Worm (Caenorhabditis elegans) whole organism, young adult: ENCODE results near the gene sea-2.

ENCODE experiments used
- B0336.3 ChIP-seq: fragments of 200-800 bp; sonication (Bioruptor generic); IDR thresholded peaks from 2 replicates; pipeline ENCODE4 v1.3.6; 2022; ENCODE audit warnings: missing genetic modification characterization, missing compliant biosample characterization
- F22D6.2 ChIP-seq: sonication (generic microtip); optimal IDR thresholded peaks from 2 replicates; lab custom pipeline; 2016; ENCODE audit warnings: mild to moderate bottlenecking, missing genetic modification characterization, missing compliant biosample characterization
- F33H1.4 ChIP-seq: fragments of 200-800 bp; sonication (Bioruptor generic); IDR thresholded peaks from 2 replicates; pipeline ENCODE4 v1.3.6; 2022; ENCODE audit warnings: missing genetic modification reagents, missing genetic modification characterization, missing compliant biosample characterization
- F57A8.1 ChIP-seq: fragments of 200-800 bp; sonication (Bioruptor generic); optimal IDR thresholded peaks from 2 replicates; lab custom pipeline; 2018; ENCODE audit warnings: mild to moderate bottlenecking, missing genetic modification characterization, moderate library complexity, missing compliant biosample characterization
- Y56A3A.18 ChIP-seq: fragments of 200-800 bp; sonication (Bioruptor generic); IDR thresholded peaks from 2 replicates; pipeline ENCODE4 v1.3.6; 2022; ENCODE audit warnings: missing genetic modification reagents, missing genetic modification characterization, missing compliant biosample characterization
- Y79H2A.3 ChIP-seq: fragments of 200-800 bp; sonication (Bioruptor generic); conservative IDR thresholded peaks from 2 replicates; pipeline ENCODE4 v1.3.6; 2022; ENCODE audit warnings: missing genetic modification reagents, missing genetic modification characterization, missing compliant biosample characterization
- ZK185.1 ChIP-seq: sonication (generic microtip); optimal IDR thresholded peaks from 2 replicates; lab custom pipeline; 2016; ENCODE audit warnings: mild to moderate bottlenecking, missing genetic modification characterization, missing compliant biosample characterization; ENCODE audit not compliant: poor library complexity, severe bottlenecking
- athp-1 ChIP-seq: sonication (generic microtip); optimal IDR thresholded peaks from 2 replicates; lab custom pipeline; 2017; ENCODE audit warnings: mild to moderate bottlenecking, missing genetic modification characterization, missing compliant biosample characterization
- attf-5 ChIP-seq: fragments of 200-800 bp; sonication (Bioruptor generic); optimal IDR thresholded peaks from 2 replicates; lab custom pipeline; 2018; ENCODE audit warnings: mild to moderate bottlenecking, missing genetic modification characterization, missing compliant biosample characterization
- cebp-1 ChIP-seq, 2 experiments: fragments of 200-800 bp in 1 of 2; sonication (Bioruptor generic) in 1 of 2; sonication (generic microtip) in 1 of 2; IDR thresholded peaks in 1 of 2; optimal IDR thresholded peaks in 1 of 2; 2 replicates each; pipeline versions ENCODE4 v1.3.6 to Lab custom; 2017 to 2022; ENCODE audit warnings: missing compliant biosample characterization in 2 of 2, missing genetic modification characterization in 2 of 2, mild to moderate bottlenecking in 1 of 2, missing genetic modification reagents in 1 of 2, moderate library complexity in 1 of 2
- egrh-3 ChIP-seq: fragments of 200-800 bp; sonication (Bioruptor generic); IDR thresholded peaks from 2 replicates; pipeline ENCODE4 v1.3.6; 2022; ENCODE audit warnings: missing genetic modification reagents, missing genetic modification characterization, missing compliant biosample characterization
- hrde-1 ChIP-seq: sonication (generic microtip); optimal IDR thresholded peaks from 2 replicates; lab custom pipeline; 2016; ENCODE audit warnings: missing genetic modification characterization, mild to moderate bottlenecking, missing compliant biosample characterization, moderate library complexity, missing genotype, missing genetic modification reagents, borderline replicate concordance
- lin-35 ChIP-seq, 3 experiments: fragments of 150-350 bp in 2 of 3; sonication (generic microtip) in 1 of 3; optimal IDR thresholded peaks; 2 replicates each; lab custom pipeline; 2014 to 2018; ENCODE audit warnings: missing biosample characterization in 3 of 3, missing genetic modification characterization in 3 of 3, missing genetic modification reagents in 3 of 3
- madf-6 ChIP-seq: fragments of 200-800 bp; sonication (Bioruptor generic); IDR thresholded peaks from 2 replicates; pipeline ENCODE4 v1.3.6; 2022; ENCODE audit warnings: missing genetic modification reagents, missing genetic modification characterization, missing compliant biosample characterization
- mcd-1 ChIP-seq: fragments of 200-800 bp; sonication (Bioruptor generic); IDR thresholded peaks from 2 replicates; pipeline ENCODE4 v1.3.6; 2022; ENCODE audit warnings: missing genetic modification reagents, missing genetic modification characterization, missing compliant biosample characterization
- mes-4 ChIP-seq: sonication (generic microtip); optimal IDR thresholded peaks from 2 replicates; lab custom pipeline; 2016; ENCODE audit warnings: missing genotype, missing genetic modification characterization, missing compliant biosample characterization
- nfya-1 ChIP-seq: sonication (generic microtip); optimal IDR thresholded peaks from 2 replicates; lab custom pipeline; 2017; ENCODE audit warnings: antibody characterized with exemption, missing compliant biosample characterization, missing genetic modification characterization, borderline replicate concordance; ENCODE audit not compliant: insufficient read depth
- sdz-38 ChIP-seq: sonication (generic microtip); optimal IDR thresholded peaks from 2 replicates; lab custom pipeline; 2016; ENCODE audit warnings: missing genotype, missing genetic modification characterization, missing compliant biosample characterization
- sea-2 ChIP-seq: fragments of 200-800 bp; sonication (Bioruptor generic); IDR thresholded peaks from 2 replicates; pipeline ENCODE4 v1.3.6; 2022; ENCODE audit warnings: missing genetic modification characterization, missing compliant biosample characterization
- somi-1 ChIP-seq: fragments of 200-800 bp; sonication (Bioruptor generic); optimal IDR thresholded peaks from 2 replicates; lab custom pipeline; 2018; ENCODE audit warnings: mild to moderate bottlenecking, missing genetic modification characterization, missing compliant biosample characterization
- sptf-2 ChIP-seq: fragments of 200-800 bp; sonication (Bioruptor generic); optimal IDR thresholded peaks from 2 replicates; lab custom pipeline; 2018; ENCODE audit warnings: mild to moderate bottlenecking, missing genetic modification characterization, missing compliant biosample characterization
- zfh-2 ChIP-seq: fragments of 200-800 bp; sonication (Bioruptor generic); conservative IDR thresholded peaks from 2 replicates; pipeline ENCODE4 v1.3.6; 2022; ENCODE audit warnings: missing genetic modification reagents, missing genetic modification characterization, missing compliant biosample characterization
- ztf-18 ChIP-seq: sonication (generic microtip); optimal IDR thresholded peaks from 2 replicates; lab custom pipeline; 2016; ENCODE audit warnings: missing genotype, mild to moderate bottlenecking, missing genetic modification characterization, missing compliant biosample characterization
- ztf-28 ChIP-seq: fragments of 200-800 bp; sonication (Bioruptor generic); IDR thresholded peaks from 2 replicates; pipeline ENCODE4 v1.3.6; 2022; ENCODE audit warnings: missing genetic modification reagents, missing genetic modification characterization, missing compliant biosample characterization

Gene sea-2

DNA sequence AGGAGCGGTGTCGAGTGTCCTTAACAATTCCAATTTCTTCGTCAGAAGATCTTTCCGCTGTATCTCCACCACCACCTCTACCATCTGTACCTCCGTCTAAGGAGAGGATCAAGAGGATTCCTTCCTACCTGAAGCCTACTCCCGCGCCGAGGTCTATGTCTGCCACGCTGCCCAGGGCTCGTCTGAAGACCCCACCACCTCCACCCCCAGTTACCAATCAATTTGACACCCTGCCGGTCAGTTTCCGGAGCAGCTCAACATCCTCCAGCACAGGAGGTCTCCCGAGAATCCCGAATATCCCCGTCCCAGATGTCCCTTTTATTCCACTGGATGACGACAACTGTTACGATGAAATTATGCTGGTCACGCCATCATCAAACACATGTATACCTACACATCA, 57.8 kb downstream of the sea-2 start:
- TF ChIP-seq athp-1 (tag; lab: Kevin White, UChicago) (no peak), sea-2 (GFP tag; lab: Robert Waterston, UW) (0 out of 2 replicates have a peak, but pooled peaks have one; percentile 43), F22D6.2 (tag; lab: Kevin White, UChicago) (no peak), zfh-2 (GFP tag; lab: Robert Waterston, UW) (peak; percentile 78), egrh-3 (GFP tag; lab: Robert Waterston, UW) (peak; percentile 37; the same call in 1 of the 2 replicates)

ce11 chrII:4011518-4011917, 61.3 kb downstream of the sea-2 start:
- TF ChIP-seq sea-2 (GFP tag; lab: Robert Waterston, UW) (no peak), attf-5 (GFP tag; lab: Kevin White, UChicago) (no peak), hrde-1 (tag; lab: Kevin White, UChicago) (no peak), lin-35 (GFP tag; optimal IDR thresholded peaks at IDR 0.05; lab: Kevin White, UChicago) (no peak)

DNA sequence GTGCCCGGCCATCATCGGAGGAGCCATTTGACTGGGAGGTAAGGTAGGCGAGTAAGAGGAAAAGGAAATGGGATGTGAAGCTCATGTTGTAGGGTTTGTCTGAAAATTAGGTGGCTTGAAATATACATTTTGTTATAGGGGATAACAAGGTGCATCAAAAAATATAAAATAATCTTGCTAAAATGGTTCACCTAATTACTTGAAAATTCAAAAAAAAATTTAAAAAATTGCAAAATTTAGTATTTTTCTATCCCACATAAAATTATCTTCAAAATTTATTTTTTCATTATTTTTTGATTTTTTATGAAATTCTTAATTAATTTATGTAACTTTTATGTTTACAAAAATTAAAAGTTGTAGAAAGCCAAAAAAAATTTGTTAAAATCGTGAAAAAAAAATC, 68.4 kb downstream of the sea-2 start, which contains the start of gene K07D4.6:
TSS of gene K07D4.6 (minus strand) at position 101 of the 400 bp plus-strand sequence.
- TF ChIP-seq sptf-2 (no peak), somi-1 (GFP tag; lab: Kevin White, UChicago) (no peak), cebp-1 (GFP tag; IDR thresholded peaks at IDR 0.05; lab: Robert Waterston, UW) (no peak), cebp-1 (tag; optimal IDR thresholded peaks at IDR 0.05; lab: Kevin White, UChicago) (no peak), F33H1.4 (GFP tag; lab: Robert Waterston, UW) (no peak), Y56A3A.18 (no peak), B0336.3 (GFP tag; lab: Robert Waterston, UW) (no peak), mes-4 (no peak), Y79H2A.3 (no peak), ZK185.1 (tag; lab: Kevin White, UChicago) (no peak), mcd-1 (GFP tag; lab: Robert Waterston, UW) (no peak), ztf-28 (GFP tag; lab: Robert Waterston, UW) (no peak), madf-6 (no peak), zfh-2 (GFP tag; lab: Robert Waterston, UW) (no peak), egrh-3 (GFP tag; lab: Robert Waterston, UW) (no peak), F57A8.1 (no peak), sdz-38 (tag; lab: Kevin White, UChicago) (no peak), nfya-1 (tag; lab: Kevin White, UChicago) (no peak), ztf-18 (no peak)
